Fruit fly (Drosophila melanogaster) whole organism, embryonic: ENCODE data around the gene SP.
A peak's percentile ranks its signal among the peaks of the same experiment; 100 is the strongest.

Experiments used
- ATbp ChIP-seq: fragments of 200-800 bp; sonication (Bioruptor generic); optimal IDR thresholded peaks from 2 replicates; lab custom pipeline; 2017; ENCODE audit warnings: missing biosample characterization, mild to moderate bottlenecking, missing genetic modification characterization, missing genetic modification reagents
- Adf1 ChIP-seq: fragments of 200-800 bp; sonication (Bioruptor generic); IDR thresholded peaks from 2 replicates; pipeline ENCODE4 v1.3.6; 2022; ENCODE audit warnings: missing biosample characterization, missing genetic modification characterization
- Awh ChIP-seq: fragments of 200-800 bp; sonication (Bioruptor generic); IDR thresholded peaks from 2 replicates; pipeline ENCODE4, ENCODE4 v1.3.6; 2022; ENCODE audit warnings: missing biosample characterization, missing genetic modification characterization
- C15 ChIP-seq: fragments of 200-800 bp; sonication (Bioruptor generic); IDR thresholded peaks from 3 replicates; pipeline ENCODE4 v1.3.6; 2022; ENCODE audit warnings: missing biosample characterization, missing genetic modification characterization
- CG10654 ChIP-seq: fragments of 200-800 bp; sonication (Bioruptor generic); optimal IDR thresholded peaks from 2 replicates; lab custom pipeline; 2016; ENCODE audit warnings: missing biosample characterization, missing genetic modification characterization
- CG11456 ChIP-seq: fragments of 200-800 bp; sonication (Bioruptor generic); IDR thresholded peaks from 3 replicates; pipeline ENCODE4 v1.3.6; 2022; ENCODE audit warnings: missing biosample characterization, missing genetic modification characterization
- CG13296 ChIP-seq: fragments of 200-800 bp; sonication (Bioruptor generic); optimal IDR thresholded peaks from 3 replicates; lab custom pipeline; 2018; ENCODE audit warnings: missing biosample characterization, mild to moderate bottlenecking, missing genetic modification characterization
- CG14965 ChIP-seq: fragments of 200-800 bp; sonication (Bioruptor generic); optimal IDR thresholded peaks from 2 replicates; lab custom pipeline; 2016; ENCODE audit warnings: missing biosample characterization, missing genetic modification characterization, borderline replicate concordance
- CG15601 ChIP-seq: fragments of 200-800 bp; sonication (Bioruptor generic); optimal IDR thresholded peaks from 3 replicates; lab custom pipeline; 2019; ENCODE audit warnings: missing biosample characterization, mild to moderate bottlenecking, missing genetic modification characterization, moderate library complexity
- CG15696 ChIP-seq: fragments of 200-800 bp; sonication (Bioruptor generic); optimal IDR thresholded peaks from 2 replicates; lab custom pipeline; 2019; ENCODE audit warnings: missing biosample characterization, mild to moderate bottlenecking, missing genetic modification characterization, moderate library complexity
- CG1602 ChIP-seq: fragments of 200-800 bp; sonication (Bioruptor generic); optimal IDR thresholded peaks from 3 replicates; lab custom pipeline; 2016; ENCODE audit warnings: missing biosample characterization, missing genetic modification characterization
- CG1792 ChIP-seq: fragments of 200-800 bp; sonication (Bioruptor generic); optimal IDR thresholded peaks from 2 replicates; lab custom pipeline; 2016; ENCODE audit warnings: missing biosample characterization, missing genetic modification characterization
- CG18599 ChIP-seq: fragments of 200-800 bp; sonication (Bioruptor generic); optimal IDR thresholded peaks from 3 replicates; lab custom pipeline; 2017; ENCODE audit warnings: missing biosample characterization, missing genetic modification characterization, mild to moderate bottlenecking, moderate library complexity, missing genetic modification reagents
- CG18619 ChIP-seq: fragments of 200-800 bp; sonication (Bioruptor generic); optimal IDR thresholded peaks from 3 replicates; lab custom pipeline; 2017; ENCODE audit warnings: missing biosample characterization, mild to moderate bottlenecking, missing genetic modification characterization
- CG2116 ChIP-seq: fragments of 200-800 bp; sonication (Bioruptor generic); optimal IDR thresholded peaks from 3 replicates; lab custom pipeline; 2018; ENCODE audit warnings: missing biosample characterization, mild to moderate bottlenecking, missing genetic modification characterization
- CG2678 ChIP-seq: fragments of 200-800 bp; sonication (Bioruptor generic); optimal IDR thresholded peaks from 3 replicates; lab custom pipeline; 2019; ENCODE audit warnings: missing biosample characterization, mild to moderate bottlenecking, missing genetic modification characterization, moderate library complexity
- CG30431 ChIP-seq: fragments of 200-800 bp; sonication (Bioruptor generic); optimal IDR thresholded peaks from 2 replicates; lab custom pipeline; 2017; ENCODE audit warnings: missing biosample characterization, missing genetic modification characterization
- CG6813 ChIP-seq: fragments of 200-800 bp; sonication (Bioruptor generic); optimal IDR thresholded peaks from 2 replicates; lab custom pipeline; 2017; ENCODE audit warnings: missing biosample characterization, missing genetic modification characterization, mild to moderate bottlenecking, moderate library complexity, missing genetic modification reagents
- CG7987 ChIP-seq: fragments of 200-800 bp; sonication (Bioruptor generic); optimal IDR thresholded peaks from 2 replicates; lab custom pipeline; 2018; ENCODE audit warnings: missing biosample characterization, mild to moderate bottlenecking, missing genetic modification characterization, moderate library complexity
- CG9727 ChIP-seq: fragments of 200-800 bp; sonication (Bioruptor generic); optimal IDR thresholded peaks from 3 replicates; lab custom pipeline; 2017; ENCODE audit warnings: missing biosample characterization, mild to moderate bottlenecking, missing genetic modification characterization
- Chrac-16 ChIP-seq: fragments of 200-800 bp; sonication (Bioruptor generic); optimal IDR thresholded peaks from 3 replicates; lab custom pipeline; 2016; ENCODE audit warnings: missing biosample characterization, missing genetic modification characterization
- Dll ChIP-seq: fragments of 200-800 bp; sonication (Bioruptor generic); IDR thresholded peaks from 4 replicates; pipeline ENCODE4 v1.3.6; 2022; ENCODE audit warnings: missing biosample characterization, missing genetic modification characterization; ENCODE audit not compliant: partially characterized antibody
- Elba2 ChIP-seq: fragments of 200-800 bp; sonication (Bioruptor generic); optimal IDR thresholded peaks from 3 replicates; lab custom pipeline; 2016; ENCODE audit warnings: missing biosample characterization, missing genetic modification characterization
- Ets97D ChIP-seq: fragments of 200-800 bp; sonication (Bioruptor generic); optimal IDR thresholded peaks from 3 replicates; lab custom pipeline; 2016; ENCODE audit warnings: missing biosample characterization, missing genetic modification characterization
- Med ChIP-seq: fragments of 200-800 bp; sonication (Bioruptor generic); peaks from one replicate; lab custom pipeline; 2016; ENCODE audit warnings: missing biosample characterization, missing genetic modification characterization, mild to moderate bottlenecking, inconsistent platforms, moderate library complexity
- Optix ChIP-seq: fragments of 200-800 bp; sonication (Bioruptor generic); IDR thresholded peaks from 3 replicates; pipeline ENCODE4 v1.3.6; 2022; ENCODE audit warnings: missing biosample characterization, missing genetic modification characterization
- ac ChIP-seq: fragments of 200-800 bp; sonication (Bioruptor generic); optimal IDR thresholded peaks from 3 replicates; lab custom pipeline; 2017; ENCODE audit warnings: missing biosample characterization, mild to moderate bottlenecking, missing genetic modification characterization
- al ChIP-seq: fragments of 200-800 bp; sonication (Bioruptor generic); IDR thresholded peaks from 2 replicates; pipeline ENCODE4 v1.3.6; 2022; ENCODE audit warnings: missing biosample characterization, missing genetic modification characterization
- bbx ChIP-seq: fragments of 200-800 bp; sonication (Bioruptor generic); IDR thresholded peaks from 2 replicates; pipeline ENCODE4 v1.3.6; 2022; ENCODE audit warnings: missing biosample characterization, missing genetic modification characterization; ENCODE audit not compliant: partially characterized antibody
- bcd ChIP-seq: fragments of 200-800 bp; sonication (Bioruptor generic); optimal IDR thresholded peaks from 2 replicates; lab custom pipeline; 2017; ENCODE audit warnings: missing biosample characterization, mild to moderate bottlenecking, missing genetic modification characterization
- cg ChIP-seq: fragments of 200-800 bp; sonication (Bioruptor generic); optimal IDR thresholded peaks from 3 replicates; lab custom pipeline; 2019; ENCODE audit warnings: missing biosample characterization, mild to moderate bottlenecking, missing genetic modification characterization, moderate library complexity
- dmrt99B ChIP-seq: fragments of 200-800 bp; sonication (Bioruptor generic); optimal IDR thresholded peaks from 2 replicates; lab custom pipeline; 2018; ENCODE audit warnings: missing biosample characterization, mild to moderate bottlenecking, missing genetic modification characterization, moderate library complexity
- fd102C ChIP-seq: fragments of 200-800 bp; sonication (Bioruptor generic); optimal IDR thresholded peaks from 2 replicates; lab custom pipeline; 2018; ENCODE audit warnings: missing biosample characterization, mild to moderate bottlenecking, missing genetic modification characterization, moderate library complexity
- grau ChIP-seq: fragments of 200-800 bp; optimal IDR thresholded peaks from 3 replicates; lab custom pipeline; 2019; ENCODE audit warnings: missing biosample characterization, mild to moderate bottlenecking, missing genetic modification characterization, moderate library complexity
- p53 ChIP-seq: fragments of 200-800 bp; sonication (Bioruptor generic); optimal IDR thresholded peaks from 2 replicates; lab custom pipeline; 2016; ENCODE audit warnings: missing biosample characterization, missing genetic modification characterization
- prd ChIP-seq, 3 experiments: fragments of >200 bp in 2 of 3; fragments of 200-800 bp in 1 of 3; sonication (Bioruptor generic) in 1 of 3; optimal IDR thresholded peaks in 2 of 3; IDR thresholded peaks in 1 of 3; 2 replicates in 2 of 3; 3 replicates in 1 of 3; pipeline versions ENCODE4 v1.3.6 to Lab custom; 2017 to 2022; ENCODE audit warnings: missing biosample characterization in 1 of 3, missing genetic modification characterization in 1 of 3
- ranshi ChIP-seq: fragments of 200-800 bp; sonication (Bioruptor generic); IDR thresholded peaks from 2 replicates; pipeline ENCODE4 v1.3.6; 2022; ENCODE audit warnings: missing biosample characterization, missing genetic modification characterization
- rib ChIP-seq: fragments of 200-800 bp; sonication (Bioruptor generic); IDR thresholded peaks from 2 replicates; pipeline ENCODE4 v1.3.6; 2022; ENCODE audit warnings: missing biosample characterization, missing genetic modification characterization
- sd ChIP-seq: fragments of 200-800 bp; sonication (Bioruptor generic); optimal IDR thresholded peaks from 3 replicates; lab custom pipeline; 2018; ENCODE audit warnings: missing biosample characterization, mild to moderate bottlenecking, missing genetic modification characterization, moderate library complexity
- sens ChIP-seq: fragments of 200-800 bp; sonication (Bioruptor generic); peaks from one replicate; lab custom pipeline; 2016; ENCODE audit warnings: missing biosample characterization, missing genetic modification characterization
- stwl ChIP-seq: fragments of 200-800 bp; sonication (Bioruptor generic); optimal IDR thresholded peaks from 3 replicates; lab custom pipeline; 2018; ENCODE audit warnings: missing biosample characterization, mild to moderate bottlenecking, missing genetic modification characterization, moderate library complexity
- tio ChIP-seq: fragments of 200-800 bp; sonication (Bioruptor generic); optimal IDR thresholded peaks from 2 replicates; lab custom pipeline; 2017; ENCODE audit warnings: missing biosample characterization, missing genetic modification characterization, inconsistent platforms
- tll ChIP-seq, 2 experiments: fragments of 200-800 bp in 1 of 2; fragments of >200 bp in 1 of 2; sonication (Bioruptor generic) in 1 of 2; optimal IDR thresholded peaks; 2 replicates each; lab custom pipeline; 2017 to 2019; ENCODE audit warnings: missing biosample characterization in 2 of 2, missing genetic modification characterization in 2 of 2, mild to moderate bottlenecking in 1 of 2, moderate library complexity in 1 of 2
- vfl ChIP-seq: fragments of 200-800 bp; sonication (Bioruptor generic); optimal IDR thresholded peaks from 2 replicates; lab custom pipeline; 2016; ENCODE audit warnings: missing biosample characterization, missing genetic modification characterization
- wor ChIP-seq: fragments of 200-800 bp; sonication (Bioruptor generic); IDR thresholded peaks from 2 replicates; pipeline ENCODE4 v1.3.6; 2022; ENCODE audit warnings: missing biosample characterization, missing genetic modification characterization
- zen2 ChIP-seq: fragments of 200-800 bp; sonication (Bioruptor generic); IDR thresholded peaks from 3 replicates; pipeline ENCODE4 v1.3.6; 2022; ENCODE audit warnings: missing biosample characterization, missing genetic modification characterization; ENCODE audit not compliant: partially characterized antibody

The SP gene

DNA sequence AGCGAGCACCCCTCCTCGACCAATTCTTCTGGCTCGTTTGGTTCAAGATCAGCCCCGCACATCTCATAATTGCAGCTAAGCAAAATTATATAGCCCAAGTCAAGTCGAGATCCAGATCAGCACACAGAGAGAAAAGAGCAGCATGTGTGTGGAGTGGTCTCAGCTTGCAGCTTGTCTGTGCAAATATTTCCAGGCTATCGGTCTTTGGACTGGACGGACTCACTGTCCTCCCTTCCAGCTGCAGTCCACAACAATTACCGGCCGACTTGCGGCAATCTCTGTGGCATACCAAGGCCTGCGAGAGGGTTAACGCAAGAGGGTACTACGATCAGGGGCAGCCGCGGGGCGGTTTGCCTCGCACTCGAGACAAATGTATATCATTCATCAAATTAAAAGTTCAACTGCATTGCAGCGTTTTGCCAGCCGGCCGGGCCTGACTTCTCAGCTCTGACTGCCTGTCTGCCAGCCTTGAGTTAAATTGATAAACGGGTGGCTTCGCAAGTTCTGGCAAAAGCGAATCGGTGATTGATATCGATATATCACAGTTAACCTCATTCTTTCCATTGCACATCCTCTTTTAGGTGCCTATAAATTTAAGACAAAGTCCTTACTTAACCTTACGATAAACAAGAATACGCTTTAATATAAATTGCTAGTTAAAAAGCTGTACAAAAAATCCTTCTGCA is 45.9 kb upstream of the SP start:
- TF ChIP-seq rib (GFP tag; lab: Robert Waterston, UW) (0 out of 2 replicates have a peak, but pooled peaks have one; percentile 23), CG15601 (tag; lab: Kevin White, UChicago) (no peak), Optix (GFP tag; lab: Robert Waterston, UW) (0 out of 3 replicates have a peak, but pooled peaks have one; percentile 6), Med (GFP tag; lab: Kevin White, UChicago) (peak; percentile 23), p53 (GFP tag; lab: Kevin White, UChicago) (no peak)

DNA sequence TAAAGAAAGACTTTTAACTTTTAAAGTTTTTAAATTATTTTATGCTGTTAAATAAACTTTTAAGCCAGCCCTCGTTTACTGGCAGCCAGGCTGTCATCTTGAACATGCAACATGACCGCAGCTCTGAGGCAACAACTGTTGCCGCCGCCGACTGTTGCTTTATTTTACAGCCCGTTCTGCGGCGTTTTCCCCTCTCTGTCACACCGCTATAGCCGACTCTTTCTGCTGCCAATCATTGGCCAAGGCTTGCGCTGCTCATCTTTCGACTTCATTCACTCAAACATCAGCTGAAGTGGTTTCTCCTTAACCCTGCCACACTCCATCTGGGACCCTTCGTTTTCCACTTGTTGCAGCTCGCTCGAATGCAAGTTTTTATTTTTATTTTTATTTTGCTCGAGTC is 45.3 kb upstream of the SP start:
- TF ChIP-seq ATbp (GFP tag; lab: Kevin White, UChicago) (no peak), Dll (GFP tag; lab: Robert Waterston, UW) (no peak), CG1602 (no peak), CG2116 (no peak), vfl (GFP tag; lab: Kevin White, UChicago) (no peak), CG7987 (GFP tag; lab: Kevin White, UChicago) (no peak), al (GFP tag; lab: Robert Waterston, UW) (no peak), CG10654 (GFP tag; lab: Kevin White, UChicago) (no peak), CG30431 (GFP tag; lab: Kevin White, UChicago) (no peak), CG11456 (GFP tag; lab: Robert Waterston, UW) (no peak), C15 (GFP tag; lab: Robert Waterston, UW) (no peak), CG18599 (GFP tag; lab: Kevin White, UChicago) (no peak), stwl (no peak), grau (tag; lab: Kevin White, UChicago) (no peak), zen2 (no peak), CG1792 (no peak), wor (GFP tag; lab: Robert Waterston, UW) (no peak), bbx (GFP tag; lab: Robert Waterston, UW) (no peak), CG14965 (GFP tag; lab: Kevin White, UChicago) (no peak), dmrt99B (tag; lab: Kevin White, UChicago) (no peak)

DNA sequence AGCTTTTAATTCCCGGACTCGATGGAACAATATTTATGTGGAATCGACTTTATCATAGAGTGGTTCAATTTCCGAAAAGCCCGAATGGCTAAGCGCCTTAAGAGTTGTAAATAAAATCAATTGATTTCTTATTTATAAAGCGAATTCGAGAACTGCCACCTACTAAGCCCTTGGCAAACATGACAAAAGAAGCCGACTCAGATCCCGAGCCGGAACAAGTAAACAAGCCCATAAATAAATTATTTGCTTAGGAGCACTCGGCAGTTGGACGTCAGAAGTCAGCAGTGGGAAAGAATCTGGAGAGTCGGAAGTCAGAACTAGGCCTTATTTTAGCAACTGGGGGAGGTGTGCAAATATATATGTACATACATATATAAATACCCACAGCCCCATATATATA is 41.8 kb upstream of the SP start:
- TF ChIP-seq fd102C (GFP tag; lab: Kevin White, UChicago): peak; percentile 43
- TF ChIP-seq CG18599 (GFP tag; lab: Kevin White, UChicago): peak; percentile 21
- TF ChIP-seq CG2678 (tag; lab: Kevin White, UChicago): peak; percentile 18
- TF ChIP-seq Adf1 (GFP tag; lab: Robert Waterston, UW): no peak
- TF ChIP-seq tio (GFP tag; lab: Kevin White, UChicago): no peak
- no peak for TF ChIP-seq CG13296 (GFP tag; lab: Kevin White, UChicago)
- TF ChIP-seq ranshi (GFP tag; lab: Robert Waterston, UW): no peak
- peak; percentile 26 for TF ChIP-seq CG9727
- no peak for TF ChIP-seq Chrac-16 (GFP tag; lab: Kevin White, UChicago)
- TF ChIP-seq Elba2 (GFP tag; lab: Kevin White, UChicago): no peak
- no peak for TF ChIP-seq CG14965 (GFP tag; lab: Kevin White, UChicago)
- TF ChIP-seq bcd (GFP tag; lab: Kevin White, UChicago): no peak
- peak; percentile 66 for TF ChIP-seq sens (GFP tag; lab: Kevin White, UChicago)
- TF ChIP-seq Med (GFP tag; lab: Kevin White, UChicago): peak; percentile 65
- TF ChIP-seq sd (tag; lab: Kevin White, UChicago): no peak
- peak in 1 of 2 experiments; percentile 68 for TF ChIP-seq tll (GFP tag; optimal IDR thresholded peaks at IDR 0.05; lab: Kevin White, UChicago)
- TF ChIP-seq Ets97D (GFP tag; lab: Kevin White, UChicago): no peak
- TF ChIP-seq CG15696 (tag; lab: Kevin White, UChicago): peak; percentile 65
- TF ChIP-seq cg: no peak
- no peak for TF ChIP-seq CG18619
- peak; percentile 44 for TF ChIP-seq ac
- peak; percentile 22 for TF ChIP-seq CG6813 (GFP tag; lab: Kevin White, UChicago)
- no peak for TF ChIP-seq Awh
- TF ChIP-seq prd (optimal IDR thresholded peaks at IDR 0.05; lab: Kevin White, UChicago): no peak
- no peak for TF ChIP-seq prd (GFP tag; IDR thresholded peaks at IDR 0.05; lab: Robert Waterston, UW)
